Fruit fly (Drosophila melanogaster): ENCODE measurements around the gene Mp.
A peak's percentile ranks its signal among the peaks of the same experiment; 100 is the strongest.

DNA sequence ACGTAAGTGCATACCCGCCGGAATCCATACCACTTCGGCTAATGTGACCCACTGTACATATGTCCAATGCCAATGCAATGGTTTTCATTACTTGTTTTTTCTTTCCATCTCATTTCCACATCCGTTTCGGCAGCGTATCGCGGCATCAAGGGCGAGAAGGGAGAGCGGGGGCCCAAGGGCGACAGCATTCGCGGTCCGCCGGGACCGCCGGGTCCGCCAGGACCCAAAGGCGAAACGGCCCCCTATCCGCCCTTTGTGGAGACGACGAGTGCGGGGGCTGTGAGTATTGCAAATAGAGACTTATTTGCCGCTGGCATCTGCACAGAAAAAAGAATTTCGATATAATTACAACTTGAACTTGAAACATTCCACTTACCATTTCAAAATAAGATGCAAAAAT, 36.4 kb downstream of the Mp start:
- TF ChIP-seq Dfd (GFP tag; optimal IDR thresholded peaks at IDR 0.05) = peak; percentile 61
- TF ChIP-seq fru (GFP tag; optimal IDR thresholded peaks at IDR 0.05) = no peak
- TF ChIP-seq Hnf4 (GFP tag; optimal IDR thresholded peaks at IDR 0.05) = no peak
- TF ChIP-seq sage (GFP tag; optimal IDR thresholded peaks at IDR 0.05) = no peak
- TF ChIP-seq psq (GFP tag; optimal IDR thresholded peaks at IDR 0.05) = no peak
- TF ChIP-seq CrebA (GFP tag; optimal IDR thresholded peaks at IDR 0.05; ENCODE audit: borderline replicate concordance) = no peak
- TF ChIP-seq br (GFP tag; optimal IDR thresholded peaks at IDR 0.05) = no peak
- TF ChIP-seq foxo (GFP tag; optimal IDR thresholded peaks at IDR 0.05) = no peak
- TF ChIP-seq OdsH (GFP tag; optimal IDR thresholded peaks at IDR 0.05) = no peak
- no peak for TF ChIP-seq ey (GFP tag; optimal IDR thresholded peaks at IDR 0.05)
- TF ChIP-seq Myc (optimal IDR thresholded peaks at IDR 0.05) = no peak
- TF ChIP-seq sv (GFP tag; optimal IDR thresholded peaks at IDR 0.05) = no peak
- no peak for TF ChIP-seq Hr83 (GFP tag; optimal IDR thresholded peaks at IDR 0.05; ENCODE audit: poor library complexity, severe bottlenecking)
- no peak for TF ChIP-seq Hr78 (GFP tag; optimal IDR thresholded peaks at IDR 0.05)
